Worm (Caenorhabditis elegans) whole organism, young adult: Measurements from ENCODE around the gene T16G12.12.

Source experiments
- C17E4.6 ChIP-seq: fragments of 200-800 bp; sonication (Bioruptor generic); IDR thresholded peaks from 2 replicates; pipeline ENCODE4 v1.3.6; 2022; ENCODE audit warnings: missing genetic modification reagents, missing genetic modification characterization, missing compliant biosample characterization
- F33H1.4 ChIP-seq: fragments of 200-800 bp; sonication (Bioruptor generic); IDR thresholded peaks from 2 replicates; pipeline ENCODE4 v1.3.6; 2022; ENCODE audit warnings: missing genetic modification reagents, missing genetic modification characterization, missing compliant biosample characterization
- F55B11.4 ChIP-seq: sonication (generic microtip); optimal IDR thresholded peaks from 2 replicates; lab custom pipeline; 2016; ENCODE audit warnings: missing compliant biosample characterization, missing genetic modification characterization, borderline replicate concordance; ENCODE audit not compliant: insufficient read depth
- attf-3 ChIP-seq: fragments of 200-800 bp; sonication (Bioruptor generic); conservative IDR thresholded peaks from 2 replicates; pipeline ENCODE4 v1.3.6; 2022; ENCODE audit warnings: missing genetic modification reagents, missing genetic modification characterization, missing compliant biosample characterization
- ets-4 ChIP-seq: fragments of 200-800 bp; sonication (Bioruptor generic); optimal IDR thresholded peaks from 2 replicates; lab custom pipeline; 2018; ENCODE audit warnings: mild to moderate bottlenecking, missing genetic modification characterization, missing compliant biosample characterization
- gei-17 ChIP-seq: fragments of 200-800 bp; sonication (Bioruptor generic); optimal IDR thresholded peaks from 2 replicates; lab custom pipeline; 2018; ENCODE audit warnings: mild to moderate bottlenecking, missing genetic modification characterization, missing compliant biosample characterization
- nhr-179 ChIP-seq: sonication (generic microtip); optimal IDR thresholded peaks from 2 replicates; lab custom pipeline; 2016; ENCODE audit warnings: mild to moderate bottlenecking, missing genetic modification characterization, missing compliant biosample characterization
- snpc-1.3 ChIP-seq: sonication (generic microtip); optimal IDR thresholded peaks from 2 replicates; lab custom pipeline; 2017; ENCODE audit warnings: missing genetic modification characterization, mild to moderate bottlenecking, missing compliant biosample characterization, antibody characterized with exemption, moderate library complexity, missing genotype, missing genetic modification reagents; ENCODE audit not compliant: insufficient read depth
- tbx-9 ChIP-seq: sonication (generic microtip); optimal IDR thresholded peaks from 2 replicates; lab custom pipeline; 2016; ENCODE audit warnings: borderline replicate concordance, missing genetic modification characterization, inconsistent platforms, missing compliant biosample characterization
- unc-130 ChIP-seq: sonication (generic microtip); optimal IDR thresholded peaks from 2 replicates; lab custom pipeline; 2016; ENCODE audit warnings: missing genetic modification reagents, missing genetic modification characterization, missing compliant biosample characterization

DNA sequence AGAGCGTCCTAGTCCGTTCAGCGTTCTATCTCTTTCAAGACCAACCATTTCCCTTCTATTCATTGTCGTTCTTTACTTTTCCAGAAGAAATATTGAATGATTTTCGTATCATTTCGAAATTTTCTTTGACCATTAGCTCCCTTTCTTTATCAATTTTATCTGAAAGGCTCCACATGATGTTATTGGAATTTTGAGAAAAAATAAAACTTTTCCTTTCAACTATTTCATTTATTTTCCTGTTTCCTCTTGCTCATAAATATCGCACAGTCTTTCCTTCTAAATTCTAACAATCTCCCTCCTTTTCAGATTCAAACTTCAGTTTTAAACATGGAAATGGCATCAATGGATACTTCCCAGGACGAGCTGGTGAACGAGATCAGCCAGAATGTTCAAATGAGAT, 4.1 kb downstream of the T16G12.12 start, which contains the start of gene T16G12.4:
- no peak for TF ChIP-seq ets-4 (GFP tag; lab: Kevin White, UChicago)
- no peak for TF ChIP-seq gei-17 (GFP tag; lab: Kevin White, UChicago)
- TF ChIP-seq F33H1.4 (GFP tag; lab: Robert Waterston, UW) = no peak
- TF ChIP-seq unc-130 = no peak
- TF ChIP-seq tbx-9 (tag; lab: Kevin White, UChicago) = no peak
- no peak for TF ChIP-seq F55B11.4 (tag; lab: Kevin White, UChicago)
- TF ChIP-seq C17E4.6 (GFP tag; lab: Robert Waterston, UW) = no peak
- TF ChIP-seq nhr-179 (tag; lab: Kevin White, UChicago) = no peak
- no peak for TF ChIP-seq attf-3 (GFP tag; lab: Robert Waterston, UW)
- TF ChIP-seq snpc-1.3 (tag; lab: Kevin White, UChicago) = no peak
